Worm (Caenorhabditis elegans): ENCODE results near the gene C08F11.12.
"Not testable (repeated sequence)": the region's sequence is repeated elsewhere in the genome, so short reads cannot be mapped to it uniquely, and the experiment has no call there.

Gene C08F11.12

DNA sequence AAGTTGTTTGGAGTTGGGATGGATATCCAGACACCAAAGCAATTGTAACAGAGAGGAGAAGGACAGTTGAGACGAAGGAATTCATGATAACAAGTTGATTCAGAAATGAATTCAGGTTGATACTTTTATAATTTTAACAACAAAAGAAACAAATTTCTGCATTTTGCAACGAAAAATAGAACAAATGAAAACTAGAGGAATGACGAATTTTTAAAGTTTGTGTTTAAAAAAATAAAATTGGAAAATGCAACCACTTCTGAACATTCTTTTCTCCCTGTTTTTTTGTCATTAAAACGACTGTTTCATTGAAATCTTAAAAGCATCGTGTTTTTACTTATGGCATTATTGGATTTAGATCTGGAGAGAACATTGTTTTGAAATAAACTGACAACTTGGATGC lies at the start of gene C08F11.12:
Gene C08F11.12, minus strand, starts transcription at position 101 of the 400 bp plus-strand sequence.
- not testable (repeated sequence) for TF ChIP-seq unc-55 (GFP tag; optimal IDR thresholded peaks at IDR 0.05); Y22D7AL.16 (tag; optimal IDR thresholded peaks at IDR 0.05); ref-2 (tag; optimal IDR thresholded peaks at IDR 0.05)

DNA sequence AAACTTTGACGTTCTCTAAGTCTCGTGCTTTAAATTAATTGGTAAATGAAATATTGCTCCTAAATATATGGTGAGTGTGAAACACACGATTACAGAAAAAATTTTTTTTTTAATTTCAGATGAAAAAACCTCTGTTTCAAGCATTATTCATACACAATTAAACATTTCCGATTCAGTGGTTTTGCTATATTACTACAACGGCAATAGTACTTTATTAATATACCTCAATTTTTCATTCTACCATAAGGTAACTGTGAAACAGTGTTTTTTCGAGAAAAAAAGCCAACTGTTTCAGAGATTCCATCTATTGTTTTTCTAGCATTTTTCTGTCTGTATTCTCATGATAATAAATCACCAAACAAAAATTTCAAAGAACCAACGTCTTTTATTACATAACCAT lies 49.5 kb upstream of the C08F11.12 start:
- TF ChIP-seq ceh-6 (GFP tag; optimal IDR thresholded peaks at IDR 0.05), result no peak
- TF ChIP-seq ceh-34 (tag; optimal IDR thresholded peaks at IDR 0.05), result no peak
- no peak for TF ChIP-seq C38D4.7 (GFP tag; optimal IDR thresholded peaks at IDR 0.05)
- no peak for TF ChIP-seq unc-86 (tag; optimal IDR thresholded peaks at IDR 0.05)
- no peak for TF ChIP-seq unc-3 (GFP tag; conservative IDR thresholded peaks at IDR 0.05)
- TF ChIP-seq unc-3 (tag; optimal IDR thresholded peaks at IDR 0.05), result no peak
- no peak for TF ChIP-seq ttx-3 (tag; optimal IDR thresholded peaks at IDR 0.05)
- TF ChIP-seq ceh-48 (tag; optimal IDR thresholded peaks at IDR 0.05), result no peak
- no peak for TF ChIP-seq nhr-232 (tag; optimal IDR thresholded peaks at IDR 0.05)
- TF ChIP-seq unc-55 (GFP tag; optimal IDR thresholded peaks at IDR 0.05), result no peak
- TF ChIP-seq ama-1 (optimal IDR thresholded peaks at IDR 0.05), result no peak
- TF ChIP-seq che-1 (tag; optimal IDR thresholded peaks at IDR 0.05), result no peak
- TF ChIP-seq madf-2 (tag; optimal IDR thresholded peaks at IDR 0.05), result no peak
- no peak for TF ChIP-seq hlh-8 (tag; optimal IDR thresholded peaks at IDR 0.05)
- no peak for TF ChIP-seq nfya-1 (tag; optimal IDR thresholded peaks at IDR 0.05)
- no peak for TF ChIP-seq dve-1 (tag; optimal IDR thresholded peaks at IDR 0.05)
- no peak for TF ChIP-seq pax-1 (tag; optimal IDR thresholded peaks at IDR 0.05)
- no peak for TF ChIP-seq nhr-11 (tag; optimal IDR thresholded peaks at IDR 0.05)
- no peak for TF ChIP-seq ceh-18 (tag; optimal IDR thresholded peaks at IDR 0.05)

DNA sequence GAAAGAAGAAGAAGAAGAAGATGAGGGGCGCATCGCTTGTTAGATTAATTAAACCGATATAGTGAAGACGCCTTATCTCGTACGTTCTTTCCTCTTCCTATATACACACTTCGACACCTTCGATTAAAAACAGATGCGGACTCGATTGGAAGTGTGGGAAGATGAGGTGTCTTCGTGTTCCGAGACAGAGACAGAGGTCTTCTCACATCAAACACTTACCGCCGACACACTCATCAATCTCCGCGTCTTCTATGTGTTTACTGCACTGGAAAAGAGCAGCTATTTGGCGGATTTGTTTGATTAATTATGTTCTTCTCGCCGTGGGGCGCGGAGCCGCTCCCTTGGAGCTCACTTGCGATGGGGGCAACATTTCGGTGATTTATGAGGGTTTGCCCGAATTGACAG lies 48.1 kb upstream of the C08F11.12 start:
- TF ChIP-seq hlh-30 (tag; optimal IDR thresholded peaks at IDR 0.05; ENCODE audit: insufficient read depth) (no peak), F13H6.1 (tag; optimal IDR thresholded peaks at IDR 0.05) (no peak), fkh-10 (GFP tag; optimal IDR thresholded peaks at IDR 0.05) (no peak), ceh-18 (tag; optimal IDR thresholded peaks at IDR 0.05) (peak; percentile 36), unc-3 (GFP tag; conservative IDR thresholded peaks at IDR 0.05) (no peak), unc-3 (tag; optimal IDR thresholded peaks at IDR 0.05) (no peak), unc-55 (GFP tag; optimal IDR thresholded peaks at IDR 0.05) (peak; percentile 93), ceh-45 (GFP tag; IDR thresholded peaks at IDR 0.05) (no peak), pros-1 (tag; optimal IDR thresholded peaks at IDR 0.05) (no peak), ceh-19 (GFP tag; optimal IDR thresholded peaks at IDR 0.05) (no peak), unc-86 (tag; optimal IDR thresholded peaks at IDR 0.05) (no peak), mec-3 (tag; optimal IDR thresholded peaks at IDR 0.05; ENCODE audit: borderline replicate concordance) (no peak), ceh-6 (GFP tag; optimal IDR thresholded peaks at IDR 0.05) (no peak), tbx-7 (tag; optimal IDR thresholded peaks at IDR 0.05) (no peak), hlh-8 (tag; optimal IDR thresholded peaks at IDR 0.05) (peak; percentile 11), fkh-6 (tag; optimal IDR thresholded peaks at IDR 0.05) (no peak), lin-11 (tag; optimal IDR thresholded peaks at IDR 0.05) (no peak), nhr-232 (tag; optimal IDR thresholded peaks at IDR 0.05) (no peak), hlh-13 (GFP tag; optimal IDR thresholded peaks at IDR 0.05) (no peak), npax-4 (tag; optimal IDR thresholded peaks at IDR 0.05) (no peak), rnt-1 (tag; optimal IDR thresholded peaks at IDR 0.05) (peak; percentile 62)

ce11 chrIV:13698603-13699002 lies 47.3 kb upstream of the C08F11.12 start, which contains the start of gene T23G4.127:
Gene T23G4.127 (minus strand): TSS chrIV:13698703.
- TF ChIP-seq hlh-30 (tag; optimal IDR thresholded peaks at IDR 0.05; ENCODE audit: insufficient read depth) (no peak), K09A11.1 (tag; optimal IDR thresholded peaks at IDR 0.05; ENCODE audit: insufficient read depth) (no peak), ttx-3 (tag; optimal IDR thresholded peaks at IDR 0.05) (no peak), pha-2 (tag; optimal IDR thresholded peaks at IDR 0.05) (no peak), ahr-1 (tag; optimal IDR thresholded peaks at IDR 0.05) (no peak), mec-3 (tag; optimal IDR thresholded peaks at IDR 0.05; ENCODE audit: borderline replicate concordance) (no peak), ceh-6 (GFP tag; optimal IDR thresholded peaks at IDR 0.05) (no peak), odd-2 (tag; optimal IDR thresholded peaks at IDR 0.05) (no peak), fkh-6 (tag; optimal IDR thresholded peaks at IDR 0.05) (no peak), fkh-10 (GFP tag; optimal IDR thresholded peaks at IDR 0.05) (no peak), ceh-19 (GFP tag; optimal IDR thresholded peaks at IDR 0.05) (no peak), eyg-1 (tag; optimal IDR thresholded peaks at IDR 0.05) (no peak), fax-1 (tag; optimal IDR thresholded peaks at IDR 0.05) (no peak), zip-5 (tag; optimal IDR thresholded peaks at IDR 0.05) (no peak)
